Fruit fly (Drosophila melanogaster): Measurements from ENCODE around the gene TRAM.
A peak's percentile ranks its signal among the peaks of the same experiment; 100 is the strongest.

The TRAM gene

dm6 chrX:935049-935900 is at the start of gene TRAM:
Gene TRAM (plus strand): TSS chrX:935232.
- peak; percentile 4 for TF ChIP-seq CG8478 (optimal IDR thresholded peaks at IDR 0.05)
- TF ChIP-seq EcR (GFP tag; optimal IDR thresholded peaks at IDR 0.05): no peak

- TF ChIP-seq Dll (optimal IDR thresholded peaks at IDR 0.05) (no peak), usp (GFP tag; optimal IDR thresholded peaks at IDR 0.05) (no peak), pan (optimal IDR thresholded peaks at IDR 0.05) (no peak), CG8478 (optimal IDR thresholded peaks at IDR 0.05) (no peak)
Observed at dm6 chrX:894182-894581, 40.9 kb upstream of the TRAM start, which contains the start of gene CG11663. Gene CG11663 (plus strand): TSS chrX:894482.

DNA sequence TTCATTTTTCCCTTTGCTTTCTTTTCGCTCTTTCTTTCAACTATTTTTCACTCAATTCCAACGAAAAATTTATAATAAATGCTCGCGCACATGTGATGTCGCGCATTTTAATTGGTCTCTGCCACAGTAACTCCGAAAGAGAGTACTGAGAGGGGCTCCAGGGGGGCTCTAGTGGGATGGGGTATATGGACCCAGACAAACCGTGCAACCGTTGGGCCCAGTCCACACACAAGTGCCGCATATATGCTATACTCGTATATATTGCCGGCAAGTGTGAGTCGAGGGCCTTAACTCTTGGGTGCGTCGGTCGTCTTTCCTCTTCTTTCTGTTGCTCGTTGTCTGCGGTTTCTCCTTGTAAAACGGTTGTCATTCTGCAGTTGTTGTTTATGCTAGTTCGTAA is 36.7 kb upstream of the TRAM start:
- TF ChIP-seq Dll (optimal IDR thresholded peaks at IDR 0.05) (no peak), EcR (GFP tag; optimal IDR thresholded peaks at IDR 0.05) (peak in 1 of 2 experiments; percentile 14)

dm6 chrX:899407-900050 is 35.5 kb upstream of the TRAM start:
- no peak for TF ChIP-seq CG8478 (optimal IDR thresholded peaks at IDR 0.05)
- TF ChIP-seq usp (GFP tag; optimal IDR thresholded peaks at IDR 0.05): no peak
- TF ChIP-seq EcR (GFP tag; optimal IDR thresholded peaks at IDR 0.05): no peak
- no peak for TF ChIP-seq pan (optimal IDR thresholded peaks at IDR 0.05)
- no peak for TF ChIP-seq Dll (optimal IDR thresholded peaks at IDR 0.05)
- no peak for TF ChIP-seq psq (optimal IDR thresholded peaks at IDR 0.05)

- no peak for TF ChIP-seq CG8478 (optimal IDR thresholded peaks at IDR 0.05)
- no peak for TF ChIP-seq usp (GFP tag; optimal IDR thresholded peaks at IDR 0.05)
- no peak for TF ChIP-seq Dll (optimal IDR thresholded peaks at IDR 0.05)
- TF ChIP-seq pan (optimal IDR thresholded peaks at IDR 0.05): no peak
- TF ChIP-seq EcR (GFP tag; optimal IDR thresholded peaks at IDR 0.05): no peak
- TF ChIP-seq psq (optimal IDR thresholded peaks at IDR 0.05): no peak
Observed at dm6 chrX:900725-901345, 34.2 kb upstream of the TRAM start.

dm6 chrX:908763-909497 is 26.1 kb upstream of the TRAM start:
- TF ChIP-seq Dll (optimal IDR thresholded peaks at IDR 0.05) (no peak), EcR (GFP tag; optimal IDR thresholded peaks at IDR 0.05) (no peak), CG8478 (optimal IDR thresholded peaks at IDR 0.05) (no peak), pan (optimal IDR thresholded peaks at IDR 0.05) (no peak), psq (optimal IDR thresholded peaks at IDR 0.05) (no peak), usp (GFP tag; optimal IDR thresholded peaks at IDR 0.05) (no peak)

DNA sequence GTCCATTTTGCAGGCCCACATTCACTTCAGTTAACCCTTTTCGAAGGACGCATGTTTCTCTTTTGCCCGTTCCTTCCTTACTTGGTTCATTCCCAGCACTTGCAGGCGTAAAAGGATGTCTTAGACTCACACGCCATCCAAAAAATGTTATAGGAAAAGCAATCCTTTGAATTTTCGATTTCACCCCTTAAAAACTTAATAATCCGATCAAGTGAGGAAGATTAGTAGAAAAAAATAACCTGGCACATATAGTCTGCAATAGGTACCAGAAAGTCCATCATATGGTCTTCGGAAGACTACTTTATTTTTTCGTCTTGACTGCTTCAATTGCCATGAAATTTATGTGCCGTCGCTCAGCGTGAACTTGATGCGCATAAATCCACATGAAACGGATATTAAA is 13.7 kb upstream of the TRAM start:
- TF ChIP-seq pan (optimal IDR thresholded peaks at IDR 0.05): no peak
- TF ChIP-seq psq (optimal IDR thresholded peaks at IDR 0.05): no peak

DNA sequence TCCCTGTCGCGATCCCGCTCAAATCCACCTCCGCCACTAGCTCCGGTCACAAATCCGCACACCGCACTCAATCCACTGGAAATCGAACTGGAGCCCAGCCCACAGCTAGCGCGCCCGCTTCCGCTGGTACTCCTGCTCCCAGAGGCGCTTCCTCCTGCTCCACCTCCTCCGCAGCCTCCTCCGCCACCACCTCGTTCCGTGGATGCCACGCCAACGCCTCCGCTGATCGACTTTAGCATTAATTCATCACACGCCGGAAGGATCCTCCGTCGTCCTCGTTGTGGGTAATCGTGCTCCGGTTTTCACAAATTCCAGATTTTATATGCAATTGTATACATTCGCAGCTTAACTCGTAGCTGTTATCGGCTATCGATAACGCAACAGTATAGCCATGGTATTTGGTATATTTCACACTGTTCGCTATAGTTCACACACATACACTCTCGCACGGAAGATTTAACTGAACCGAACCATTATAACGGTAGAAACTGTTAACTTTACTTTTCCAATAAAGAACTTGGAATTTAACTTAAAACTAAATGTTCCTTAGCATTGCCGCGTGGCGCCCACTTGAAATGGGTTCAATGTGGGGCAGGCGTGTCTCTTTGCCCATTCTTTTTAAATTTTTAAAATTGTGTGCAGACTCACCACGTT is 7.7 kb upstream of the TRAM start, which contains the start of gene Lztr1:
TSS of gene Lztr1 (minus strand) at position 374 of the 654 bp plus-strand sequence.
- TF ChIP-seq Dll (optimal IDR thresholded peaks at IDR 0.05): no peak
- no peak for TF ChIP-seq usp (GFP tag; optimal IDR thresholded peaks at IDR 0.05)
- no peak for TF ChIP-seq pan (optimal IDR thresholded peaks at IDR 0.05)
- TF ChIP-seq EcR (GFP tag; optimal IDR thresholded peaks at IDR 0.05): no peak
- no peak for TF ChIP-seq psq (optimal IDR thresholded peaks at IDR 0.05)
- TF ChIP-seq CG8478 (optimal IDR thresholded peaks at IDR 0.05): no peak

- TF ChIP-seq pan (optimal IDR thresholded peaks at IDR 0.05) (no peak), Dll (optimal IDR thresholded peaks at IDR 0.05) (no peak), EcR (GFP tag; optimal IDR thresholded peaks at IDR 0.05) (no peak), usp (GFP tag; optimal IDR thresholded peaks at IDR 0.05) (no peak), psq (optimal IDR thresholded peaks at IDR 0.05) (no peak), CG8478 (optimal IDR thresholded peaks at IDR 0.05) (no peak)
Observed at dm6 chrX:927863-928257, 7.2 kb upstream of the TRAM start, which contains the start of the genes CG43867 and MED22. Gene CG43867 (minus strand): TSS chrX:927975. Gene MED22 (plus strand): TSS chrX:928139.

dm6 chrX:930048-930800 is 4.8 kb upstream of the TRAM start, which contains the start of gene CG3708:
Gene CG3708 (minus strand): TSS chrX:930098.
- TF ChIP-seq CG8478 (optimal IDR thresholded peaks at IDR 0.05): no peak
- no peak for TF ChIP-seq EcR (GFP tag; optimal IDR thresholded peaks at IDR 0.05)
- no peak for TF ChIP-seq usp (GFP tag; optimal IDR thresholded peaks at IDR 0.05)
- TF ChIP-seq Dll (optimal IDR thresholded peaks at IDR 0.05): no peak
- no peak for TF ChIP-seq psq (optimal IDR thresholded peaks at IDR 0.05)
- no peak for TF ChIP-seq pan (optimal IDR thresholded peaks at IDR 0.05)

- TF ChIP-seq pan (optimal IDR thresholded peaks at IDR 0.05): no peak
- no peak for TF ChIP-seq usp (GFP tag; optimal IDR thresholded peaks at IDR 0.05)
- TF ChIP-seq CG8478 (optimal IDR thresholded peaks at IDR 0.05): no peak
- no peak for TF ChIP-seq EcR (GFP tag; optimal IDR thresholded peaks at IDR 0.05)
- no peak for TF ChIP-seq psq (optimal IDR thresholded peaks at IDR 0.05)
- TF ChIP-seq Dll (optimal IDR thresholded peaks at IDR 0.05): no peak
Observed at dm6 chrX:932166-932565, 2.9 kb upstream of the TRAM start, which contains the start of the genes CG32815 and CG3706. Gene CG32815 (plus strand): TSS chrX:932466. Gene CG3706 (minus strand): TSS chrX:932475.
